Fruit fly (Drosophila melanogaster): ENCODE measurements around the gene CG3437.

Gene CG3437

dm6 chr3L:9441907-9442479 is 15.5 kb downstream of the CG3437 start, which contains the start of the genes Bet3 and Nf-YA (continued):
- peak; percentile 67 for TF ChIP-seq HmgD (GFP tag; optimal IDR thresholded peaks at IDR 0.05)
- TF ChIP-seq inv (GFP tag; IDR thresholded peaks at IDR 0.05; ENCODE audit: partially characterized antibody), result peak; percentile 79
- TF ChIP-seq ttk (GFP tag; IDR thresholded peaks at IDR 0.05), result peak; percentile 38; the same call in 1 of the 2 replicates
- no peak for TF ChIP-seq twi (tag; optimal IDR thresholded peaks at IDR 0.05)
- TF ChIP-seq lov (optimal IDR thresholded peaks at IDR 0.05), result no peak
- TF ChIP-seq lov (GFP tag; IDR thresholded peaks at IDR 0.05), result 0 out of 3 replicates have a peak, but pooled peaks have one; percentile 24
- TF ChIP-seq Hsf (GFP tag; optimal IDR thresholded peaks at IDR 0.05), result peak; percentile 60
- TF ChIP-seq gsb-n (tag; optimal IDR thresholded peaks at IDR 0.05), result peak; percentile 26
- TF ChIP-seq gfzf (GFP tag; optimal IDR thresholded peaks at IDR 0.05), result peak; percentile 54
- peak; percentile 61 for TF ChIP-seq CG32772 (GFP tag; IDR thresholded peaks at IDR 0.05)
- no peak for TF ChIP-seq CG10274 (GFP tag; optimal IDR thresholded peaks at IDR 0.05)
- TF ChIP-seq Xrp1 (GFP tag; IDR thresholded peaks at IDR 0.05), result peak; percentile 37; the same call in 1 of the 2 replicates
- TF ChIP-seq Gug (GFP tag; IDR thresholded peaks at IDR 0.05), result peak; percentile 81
- TF ChIP-seq CG15073 (GFP tag; optimal IDR thresholded peaks at IDR 0.05), result no peak
- TF ChIP-seq zen (tag; optimal IDR thresholded peaks at IDR 0.05), result peak; percentile 31
- peak; percentile 4 for TF ChIP-seq Sox102F (GFP tag; optimal IDR thresholded peaks at IDR 0.05)
- peak; percentile 16 to 57 for TF ChIP-seq Hr51 (GFP tag; optimal IDR thresholded peaks at IDR 0.05)
- peak; percentile 49 for TF ChIP-seq CG13775 (GFP tag; optimal IDR thresholded peaks at IDR 0.05)
- peak; percentile 21 for TF ChIP-seq CG8388 (GFP tag; optimal IDR thresholded peaks at IDR 0.05)
- peak; percentile 8; the same call in 2 of the 3 replicates for TF ChIP-seq Mrtf (GFP tag; IDR thresholded peaks at IDR 0.05)
- peak; percentile 34 for TF ChIP-seq CG18619 (GFP tag; optimal IDR thresholded peaks at IDR 0.05)
- TF ChIP-seq pzg (GFP tag; optimal IDR thresholded peaks at IDR 0.05), result peak; percentile 79
- TF ChIP-seq Lhr (GFP tag; optimal IDR thresholded peaks at IDR 0.05), result peak; percentile 44
- TF ChIP-seq Chrac-16 (GFP tag; optimal IDR thresholded peaks at IDR 0.05), result peak; percentile 32
- peak; percentile 27 for TF ChIP-seq CG33213 (GFP tag; optimal IDR thresholded peaks at IDR 0.05)
- no peak for TF ChIP-seq yki (optimal IDR thresholded peaks at IDR 0.05)
- TF ChIP-seq Drgx (GFP tag; IDR thresholded peaks at IDR 0.05), result no peak
- TF ChIP-seq Poxn (GFP tag; IDR thresholded peaks at IDR 0.05), result no peak
- peak; percentile 6 for TF ChIP-seq cg (GFP tag; optimal IDR thresholded peaks at IDR 0.05)
- peak; percentile 3 for TF ChIP-seq CG30431 (GFP tag; optimal IDR thresholded peaks at IDR 0.05)
- TF ChIP-seq bcd (GFP tag; optimal IDR thresholded peaks at IDR 0.05), result peak; percentile 55
- peak; percentile 49 for TF ChIP-seq pnt (GFP tag; optimal IDR thresholded peaks at IDR 0.05)
- peak; percentile 19; the same call in 1 of the 2 replicates for TF ChIP-seq E2f1 (GFP tag; IDR thresholded peaks at IDR 0.05)
- TF ChIP-seq bbx (GFP tag; IDR thresholded peaks at IDR 0.05; ENCODE audit: partially characterized antibody), result peak; percentile 85
- peak; percentile 0 for TF ChIP-seq da (GFP tag; optimal IDR thresholded peaks at IDR 0.05)
- peak; percentile 74 for TF ChIP-seq ssp (GFP tag; IDR thresholded peaks at IDR 0.05)
- peak; percentile 56 for TF ChIP-seq CG10267 (tag; optimal IDR thresholded peaks at IDR 0.05)
- TF ChIP-seq ab (GFP tag; optimal IDR thresholded peaks at IDR 0.05), result no peak
- peak; percentile 61 for TF ChIP-seq Antp (GFP tag; optimal IDR thresholded peaks at IDR 0.05)
- peak; percentile 3 for TF ChIP-seq CG3065 (GFP tag; optimal IDR thresholded peaks at IDR 0.05)
- TF ChIP-seq Ets97D (GFP tag; optimal IDR thresholded peaks at IDR 0.05), result peak; percentile 55
- no peak for TF ChIP-seq tll (GFP tag; optimal IDR thresholded peaks at IDR 0.05)
- TF ChIP-seq CG18011 (GFP tag; optimal IDR thresholded peaks at IDR 0.05), result no peak
- no peak for TF ChIP-seq usp (GFP tag; optimal IDR thresholded peaks at IDR 0.05)
- no peak; the same call in 2 of the 3 replicates for TF ChIP-seq croc (GFP tag; conservative IDR thresholded peaks at IDR 0.05)
- peak; percentile 43 for TF ChIP-seq Nf-YC (tag; optimal IDR thresholded peaks at IDR 0.05)
- peak; percentile 11 for TF ChIP-seq fd102C (GFP tag; optimal IDR thresholded peaks at IDR 0.05)
- no peak for TF ChIP-seq toy (GFP tag; IDR thresholded peaks at IDR 0.05)
- peak; percentile 39 to 51 for TF ChIP-seq Pdp1 (GFP tag; optimal IDR thresholded peaks at IDR 0.05)
- TF ChIP-seq CG30403 (GFP tag; optimal IDR thresholded peaks at IDR 0.05), result peak; percentile 74
